Fruit fly (Drosophila melanogaster) whole organism, wandering third instar larva: ENCODE results near the gene shv.

Source experiments
- Sp1 ChIP-seq: fragments of 200-800 bp; sonication (Bioruptor generic); optimal IDR thresholded peaks from 3 replicates; lab custom pipeline; 2019; ENCODE audit warnings: missing biosample characterization, mild to moderate bottlenecking, missing genetic modification characterization, moderate library complexity
- psq ChIP-seq: fragments of 200-800 bp; sonication (Bioruptor generic); optimal IDR thresholded peaks from 3 replicates; lab custom pipeline; 2017; ENCODE audit warnings: missing biosample characterization, mild to moderate bottlenecking, missing genetic modification characterization, moderate library complexity
- woc ChIP-seq: sonication (Bioruptor generic); optimal IDR thresholded peaks from 2 replicates; lab custom pipeline; 2016; ENCODE audit warnings: missing biosample characterization, mild to moderate bottlenecking, missing genetic modification characterization

DNA sequence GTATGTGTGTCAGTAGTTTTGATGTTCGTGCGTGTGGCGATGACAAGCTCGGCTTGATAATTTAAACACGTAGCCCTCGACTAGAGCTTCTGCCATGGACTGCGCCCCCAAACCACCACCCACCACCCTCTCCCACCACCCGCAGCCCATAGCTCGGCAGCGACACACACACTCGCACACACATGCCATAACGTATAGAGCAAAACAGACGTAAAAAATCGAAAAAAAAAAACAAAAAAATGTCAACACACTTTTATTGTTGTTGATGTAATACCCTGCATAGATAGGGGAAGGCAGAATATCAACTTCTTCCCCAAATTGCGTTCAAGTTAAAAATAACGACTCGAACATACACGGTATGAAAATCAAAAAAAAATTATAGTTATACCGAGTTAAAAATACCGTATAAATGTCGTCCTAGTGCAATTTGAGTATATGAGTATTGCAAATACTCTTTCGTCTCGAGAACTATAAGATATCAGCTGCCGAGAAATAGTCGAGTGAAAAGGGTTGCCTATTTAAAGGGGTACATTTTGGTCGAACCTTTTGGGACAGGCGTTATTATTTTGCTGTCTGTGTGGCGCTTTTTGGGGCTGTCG lies 17.5 kb downstream of the shv start:
- TF ChIP-seq Sp1 (no peak), psq (peak; percentile 55), woc (GFP tag; lab: Kevin White, UChicago) (peak; percentile 50)
